Fruit fly (Drosophila melanogaster): ENCODE data around the gene sty.
A peak's percentile ranks its signal among the peaks of the same experiment; 100 is the strongest.

The sty gene

DNA sequence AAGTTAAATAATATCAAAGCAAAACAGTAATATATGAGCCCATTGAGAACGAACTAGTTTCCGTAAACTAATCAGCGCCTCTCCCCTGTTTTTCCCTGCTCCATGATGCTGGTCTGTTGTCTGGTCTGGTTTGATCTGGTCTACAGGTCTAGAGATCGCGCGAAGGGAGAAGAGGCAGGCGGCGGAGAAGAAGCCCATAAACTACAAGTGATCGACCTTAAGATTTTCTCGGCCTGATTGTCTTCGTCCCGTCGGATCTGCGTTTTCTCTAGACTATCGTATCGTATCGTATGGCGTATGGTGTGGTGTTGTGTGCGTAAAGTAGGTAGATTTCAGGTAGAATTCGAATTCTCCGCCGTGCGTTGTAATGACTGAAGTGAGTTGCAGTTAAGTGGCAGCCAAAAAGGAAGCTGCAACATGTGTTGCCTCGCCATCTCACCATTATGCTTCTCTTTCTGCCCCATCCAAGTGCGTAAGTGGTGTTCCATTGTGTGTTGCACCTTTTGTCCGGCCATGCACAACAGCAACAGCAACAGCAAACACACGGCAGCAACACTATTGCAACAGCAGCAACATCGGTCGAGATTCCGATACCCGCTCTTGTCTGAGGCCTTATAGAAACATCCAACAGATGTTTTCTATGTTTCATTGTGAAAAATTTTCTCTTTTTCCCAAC lies 15.0 kb downstream of the sty start (continued):
- TF ChIP-seq CG10565 (GFP tag; optimal IDR thresholded peaks at IDR 0.05) (no peak), jing (GFP tag; optimal IDR thresholded peaks at IDR 0.05) (no peak), CG8924 (tag; optimal IDR thresholded peaks at IDR 0.05) (no peak), Spps (tag; optimal IDR thresholded peaks at IDR 0.05) (no peak), D19B (GFP tag; optimal IDR thresholded peaks at IDR 0.05) (no peak), Hmx (GFP tag; optimal IDR thresholded peaks at IDR 0.05) (no peak), BEAF-32 (GFP tag; optimal IDR thresholded peaks at IDR 0.05) (peak; percentile 22), esg (GFP tag; conservative IDR thresholded peaks at IDR 0.05) (no peak), pho (GFP tag; optimal IDR thresholded peaks at IDR 0.05) (no peak), corto (GFP tag; optimal IDR thresholded peaks at IDR 0.05) (no peak), bbx (GFP tag; IDR thresholded peaks at IDR 0.05; ENCODE audit: partially characterized antibody) (no peak), CG4282 (GFP tag; optimal IDR thresholded peaks at IDR 0.05) (no peak), ato (GFP tag; IDR thresholded peaks at IDR 0.05; ENCODE audit: partially characterized antibody) (no peak), crc (GFP tag; optimal IDR thresholded peaks at IDR 0.05) (no peak), Bgb (GFP tag; IDR thresholded peaks at IDR 0.05; ENCODE audit: partially characterized antibody) (no peak), MESR4 (GFP tag; optimal IDR thresholded peaks at IDR 0.05) (no peak), HHEX (GFP tag; optimal IDR thresholded peaks at IDR 0.05) (no peak), Tbp (GFP tag; optimal IDR thresholded peaks at IDR 0.05) (no peak), CG10543 (GFP tag; optimal IDR thresholded peaks at IDR 0.05) (no peak), CG1233 (GFP tag; optimal IDR thresholded peaks at IDR 0.05) (no peak), twi (tag; optimal IDR thresholded peaks at IDR 0.05) (peak; percentile 99), en (GFP tag; optimal IDR thresholded peaks at IDR 0.05) (no peak), onecut (GFP tag; IDR thresholded peaks at IDR 0.05) (no peak), CG6175 (GFP tag; IDR thresholded peaks at IDR 0.05) (no peak), klu (GFP tag; IDR thresholded peaks at IDR 0.05) (no peak), CG7745 (tag; optimal IDR thresholded peaks at IDR 0.05) (peak; percentile 35), Fer1 (GFP tag; optimal IDR thresholded peaks at IDR 0.05) (no peak), CG14014 (GFP tag; IDR thresholded peaks at IDR 0.05) (no peak), Deaf1 (tag; optimal IDR thresholded peaks at IDR 0.05) (no peak), tna (GFP tag; IDR thresholded peaks at IDR 0.05; ENCODE audit: partially characterized antibody) (no peak), nmo (GFP tag; optimal IDR thresholded peaks at IDR 0.05) (no peak), cad (GFP tag; optimal IDR thresholded peaks at IDR 0.05) (peak; percentile 33), pb (GFP tag; optimal IDR thresholded peaks at IDR 0.05) (no peak), CTCF (GFP tag; optimal IDR thresholded peaks at IDR 0.05) (no peak), cato (GFP tag; optimal IDR thresholded peaks at IDR 0.05; ENCODE audit: borderline replicate concordance) (no peak), Mrtf (GFP tag; IDR thresholded peaks at IDR 0.05) (no peak), Poxn (GFP tag; IDR thresholded peaks at IDR 0.05) (no peak), CG4730 (GFP tag; IDR thresholded peaks at IDR 0.05) (no peak), fd96Cb (tag; optimal IDR thresholded peaks at IDR 0.05) (no peak), E2f1 (GFP tag; IDR thresholded peaks at IDR 0.05) (no peak), kni (GFP tag; optimal IDR thresholded peaks at IDR 0.05) (peak; percentile 31), kay (GFP tag; optimal IDR thresholded peaks at IDR 0.05) (no peak), CG12071 (GFP tag; optimal IDR thresholded peaks at IDR 0.05) (no peak), CG34422 (GFP tag; IDR thresholded peaks at IDR 0.05) (no peak), CG30403 (GFP tag; optimal IDR thresholded peaks at IDR 0.05) (no peak), sr (GFP tag; IDR thresholded peaks at IDR 0.05) (no peak), CG7357 (GFP tag; IDR thresholded peaks at IDR 0.05) (no peak), CG18011 (GFP tag; optimal IDR thresholded peaks at IDR 0.05) (no peak), CG12219 (GFP tag; optimal IDR thresholded peaks at IDR 0.05) (no peak), lola (GFP tag; optimal IDR thresholded peaks at IDR 0.05) (no peak)
